Fruit fly (Drosophila melanogaster): ENCODE measurements around the gene GIIIspla2.

dm6 chrX:8143537-8143936 lies 13.9 kb upstream of the GIIIspla2 start, which contains the start of gene CG17982:
- peak; percentile 99 for TF ChIP-seq bab1 (GFP tag; optimal IDR thresholded peaks at IDR 0.05)
- peak; percentile 82 for TF ChIP-seq CG5204 (GFP tag; optimal IDR thresholded peaks at IDR 0.05)
